Worm (Caenorhabditis elegans): Measurements from ENCODE around the gene F26A1.4.

DNA sequence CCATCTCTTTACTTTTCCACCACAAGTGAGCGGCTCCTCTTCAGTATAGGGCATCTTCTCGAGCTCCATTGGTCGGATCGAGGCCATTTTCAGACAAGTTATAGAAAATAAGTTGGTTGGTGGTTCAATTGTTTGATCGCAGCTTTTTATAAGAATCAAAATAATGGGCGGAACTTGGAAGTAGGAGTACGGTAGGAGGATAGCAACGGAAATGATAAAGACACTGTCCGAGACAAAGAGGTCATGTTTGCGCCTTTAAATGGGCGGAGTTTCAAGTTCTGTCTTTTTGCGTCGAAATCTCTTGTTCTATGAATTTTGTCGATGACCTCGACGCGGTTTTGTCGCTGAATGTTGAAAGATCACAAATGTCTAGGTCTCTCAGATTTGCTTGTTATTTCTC, 4.8 kb downstream of the F26A1.4 start, which contains the start of gene F26A1.8:
- TF ChIP-seq tbx-8 (GFP tag; optimal IDR thresholded peaks at IDR 0.05) (no peak), unc-62 (GFP tag; optimal IDR thresholded peaks at IDR 0.05) (no peak)
